Worm (Caenorhabditis elegans) whole organism, late embryonic: Measurements from ENCODE around the gene K04C1.2.

Source experiments
- ceh-31 ChIP-seq: sonication (generic microtip); optimal IDR thresholded peaks from 2 replicates; lab custom pipeline; 2016; ENCODE audit warnings: missing genetic modification characterization, missing compliant biosample characterization
- ceh-45 ChIP-seq: fragments of 200-800 bp; sonication (Bioruptor generic); IDR thresholded peaks from 2 replicates; pipeline ENCODE4 v1.3.6; 2022; ENCODE audit warnings: missing genetic modification reagents, missing genetic modification characterization, missing compliant biosample characterization
- ceh-48 ChIP-seq: sonication (generic microtip); optimal IDR thresholded peaks from 2 replicates; lab custom pipeline; 2016; ENCODE audit warnings: missing genetic modification characterization, inconsistent platforms, missing compliant biosample characterization
- mec-3 ChIP-seq: sonication (generic microtip); optimal IDR thresholded peaks from 2 replicates; lab custom pipeline; 2016; ENCODE audit warnings: borderline replicate concordance, missing genetic modification characterization, missing compliant biosample characterization

Gene K04C1.2

DNA sequence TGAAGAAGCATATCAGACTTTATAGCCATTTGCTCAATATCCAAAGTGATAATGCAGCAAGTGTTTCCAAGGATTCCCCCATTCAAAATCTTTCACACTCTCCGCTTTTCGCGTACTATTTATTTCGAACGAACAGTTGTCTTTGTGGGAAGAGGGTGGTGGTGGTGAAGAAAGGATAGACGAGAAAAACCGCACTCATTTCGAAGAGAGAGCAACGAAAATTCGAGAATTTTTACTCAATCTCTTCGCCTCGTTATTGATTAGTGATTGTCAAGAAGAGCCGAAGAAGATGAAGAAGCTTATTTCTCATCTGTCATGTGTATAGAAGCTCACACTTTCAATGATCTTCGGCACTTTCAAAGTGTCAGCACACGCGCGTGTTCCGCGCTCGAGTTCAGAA, 49.4 kb downstream of the K04C1.2 start (continued):
- TF ChIP-seq ceh-31 (no peak), ceh-48 (tag; lab: Kevin White, UChicago) (no peak)

DNA sequence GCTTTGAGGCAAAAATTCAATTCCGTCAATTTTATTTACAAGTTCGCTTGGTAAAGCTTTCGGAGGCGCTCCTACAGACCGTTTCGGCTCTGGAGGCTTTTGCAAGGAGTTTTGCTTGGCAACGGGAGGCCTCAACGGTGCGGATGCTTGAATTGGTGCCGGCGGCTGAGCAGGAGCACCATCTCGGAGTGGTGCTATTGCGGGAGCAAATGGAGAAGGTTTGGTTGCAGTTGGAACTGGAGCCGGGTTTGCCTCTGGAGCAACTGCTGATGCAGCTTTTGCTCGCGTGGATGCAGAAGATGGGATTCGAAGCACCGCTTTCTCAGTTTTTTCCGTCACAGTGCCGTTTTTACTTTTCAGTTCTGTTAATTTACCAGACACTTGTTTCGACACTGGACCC, 51.5 kb downstream of the K04C1.2 start:
- TF ChIP-seq ceh-45 (GFP tag; lab: Robert Waterston, UW) (no peak), mec-3 (peak; percentile 44)
